Worm (Caenorhabditis elegans) whole organism, mixed stage, embryonic: ENCODE results near the gene Y14H12A.1.

ENCODE experiments used
- M03D4.4 ChIP-seq: sonication (generic microtip); optimal IDR thresholded peaks from 2 replicates; lab custom pipeline; 2017; ENCODE audit warnings: mild to moderate bottlenecking, missing genetic modification characterization, missing compliant biosample characterization
- bed-3 ChIP-seq: fragments of 200-800 bp; sonication (Bioruptor generic); optimal IDR thresholded peaks from 3 replicates; lab custom pipeline; 2018; ENCODE audit warnings: mild to moderate bottlenecking, missing genetic modification characterization, moderate library complexity, missing compliant biosample characterization
- blmp-1 ChIP-seq: fragments of 150-350 bp; optimal IDR thresholded peaks from 2 replicates; lab custom pipeline; 2014; ENCODE audit warnings: missing biosample characterization, missing genetic modification characterization
- ceh-39 ChIP-seq: fragments of 150-350 bp; optimal IDR thresholded peaks from 2 replicates; lab custom pipeline; 2014; ENCODE audit warnings: missing biosample characterization, missing genetic modification characterization
- ceh-43 ChIP-seq: fragments of 200-800 bp; sonication (Bioruptor generic); optimal IDR thresholded peaks from 2 replicates; lab custom pipeline; 2018; ENCODE audit warnings: mild to moderate bottlenecking, missing genetic modification characterization, moderate library complexity, missing compliant biosample characterization
- ceh-83 ChIP-seq: fragments of 200-800 bp; sonication (Bioruptor generic); optimal IDR thresholded peaks from 2 replicates; lab custom pipeline; 2018; ENCODE audit warnings: mild to moderate bottlenecking, missing genetic modification characterization, missing compliant biosample characterization
- ces-1 ChIP-seq: fragments of 150-350 bp; optimal IDR thresholded peaks from 2 replicates; lab custom pipeline; 2014; ENCODE audit warnings: missing biosample characterization, missing genetic modification reagents, missing genetic modification characterization
- drap-1 ChIP-seq: fragments of 200-800 bp; sonication (Bioruptor generic); optimal IDR thresholded peaks from 3 replicates; lab custom pipeline; 2018; ENCODE audit warnings: mild to moderate bottlenecking, missing genetic modification characterization, missing compliant biosample characterization
- elt-1 ChIP-seq: sonication (generic microtip); optimal IDR thresholded peaks from 2 replicates; lab custom pipeline; 2017; ENCODE audit warnings: missing genetic modification characterization, mild to moderate bottlenecking, missing compliant biosample characterization, antibody characterized with exemption, moderate library complexity, borderline replicate concordance; ENCODE audit not compliant: insufficient read depth
- elt-3 ChIP-seq: fragments of 150-350 bp; optimal IDR thresholded peaks from 2 replicates; lab custom pipeline; 2014; ENCODE audit warnings: missing biosample characterization, missing genetic modification characterization
- ham-2 ChIP-seq: fragments of 200-800 bp; sonication (Bioruptor generic); optimal IDR thresholded peaks from 2 replicates; lab custom pipeline; 2018; ENCODE audit warnings: mild to moderate bottlenecking, missing genetic modification characterization, missing compliant biosample characterization
- hlh-1 ChIP-seq: fragments of 150-350 bp; optimal IDR thresholded peaks from 2 replicates; lab custom pipeline; 2014; ENCODE audit warnings: missing biosample characterization, missing genetic modification reagents, missing genetic modification characterization
- lin-32 ChIP-seq: fragments of 200-800 bp; sonication (Bioruptor generic); optimal IDR thresholded peaks from 2 replicates; lab custom pipeline; 2018; ENCODE audit warnings: mild to moderate bottlenecking, missing genetic modification characterization, missing compliant biosample characterization
- lsy-2 ChIP-seq: fragments of 150-350 bp; optimal IDR thresholded peaks from 2 replicates; lab custom pipeline; 2014; ENCODE audit warnings: missing biosample characterization, missing genetic modification characterization
- mab-5 ChIP-seq: fragments of 150-350 bp; optimal IDR thresholded peaks from 2 replicates; lab custom pipeline; 2014; ENCODE audit warnings: missing biosample characterization, missing genetic modification characterization
- mep-1 ChIP-seq: fragments of 150-350 bp; optimal IDR thresholded peaks from 2 replicates; lab custom pipeline; 2017; ENCODE audit warnings: missing biosample characterization, missing genetic modification reagents, missing genetic modification characterization, inconsistent platforms
- mls-2 ChIP-seq: sonication (generic microtip); optimal IDR thresholded peaks from 2 replicates; lab custom pipeline; 2016; ENCODE audit warnings: mild to moderate bottlenecking, missing genetic modification characterization, moderate library complexity, missing compliant biosample characterization
- nhr-237 ChIP-seq: fragments of 150-350 bp; optimal IDR thresholded peaks from 2 replicates; lab custom pipeline; 2014; ENCODE audit warnings: missing biosample characterization, missing genetic modification characterization
- nhr-76 ChIP-seq: sonication (generic microtip); optimal IDR thresholded peaks from 2 replicates; lab custom pipeline; 2017; ENCODE audit warnings: missing biosample characterization, missing genetic modification characterization
- pha-4 ChIP-seq: fragments of 150-350 bp; optimal IDR thresholded peaks from 2 replicates; lab custom pipeline; 2018; ENCODE audit warnings: missing biosample characterization, missing genetic modification reagents, missing genetic modification characterization
- sem-2 ChIP-seq: fragments of 200-800 bp; sonication (Bioruptor generic); optimal IDR thresholded peaks from 2 replicates; lab custom pipeline; 2018; ENCODE audit warnings: mild to moderate bottlenecking, missing genetic modification characterization, missing compliant biosample characterization
- snpc-4 ChIP-seq: fragments of 150-350 bp; optimal IDR thresholded peaks from 2 replicates; lab custom pipeline; 2014; ENCODE audit warnings: missing biosample characterization, missing genetic modification characterization
- sptf-1 ChIP-seq: sonication (generic microtip); optimal IDR thresholded peaks from 2 replicates; lab custom pipeline; 2017; ENCODE audit warnings: mild to moderate bottlenecking, missing genetic modification characterization, moderate library complexity, missing compliant biosample characterization
- tbx-8 ChIP-seq: fragments of 200-800 bp; sonication (Bioruptor generic); optimal IDR thresholded peaks from 2 replicates; lab custom pipeline; 2018; ENCODE audit warnings: mild to moderate bottlenecking, missing genetic modification characterization, moderate library complexity, missing compliant biosample characterization
- unc-120 ChIP-seq: sonication (generic microtip); optimal IDR thresholded peaks from 2 replicates; lab custom pipeline; 2017; ENCODE audit warnings: missing genetic modification characterization, missing compliant biosample characterization; ENCODE audit not compliant: poor library complexity, severe bottlenecking
- unc-62 ChIP-seq: fragments of 150-350 bp; optimal IDR thresholded peaks from 2 replicates; lab custom pipeline; 2014; ENCODE audit warnings: missing biosample characterization, missing genetic modification reagents, missing genetic modification characterization
- zip-8 ChIP-seq: fragments of 150-350 bp; optimal IDR thresholded peaks from 2 replicates; lab custom pipeline; 2014; ENCODE audit warnings: missing biosample characterization, missing genetic modification characterization
- ztf-11 ChIP-seq: fragments of 150-350 bp; optimal IDR thresholded peaks from 2 replicates; lab custom pipeline; 2014; ENCODE audit warnings: missing biosample characterization, missing genetic modification characterization

Y14H12A.1 gene

ce11 chrII:3960276-3960675 is 32.7 kb upstream of the Y14H12A.1 start:
- TF ChIP-seq sem-2 (GFP tag; lab: Kevin White, UChicago) (no peak), ces-1 (GFP tag; lab: Kevin White, UChicago) (peak; percentile 78), ceh-39 (tag; lab: Kevin White, UChicago) (no peak)

DNA sequence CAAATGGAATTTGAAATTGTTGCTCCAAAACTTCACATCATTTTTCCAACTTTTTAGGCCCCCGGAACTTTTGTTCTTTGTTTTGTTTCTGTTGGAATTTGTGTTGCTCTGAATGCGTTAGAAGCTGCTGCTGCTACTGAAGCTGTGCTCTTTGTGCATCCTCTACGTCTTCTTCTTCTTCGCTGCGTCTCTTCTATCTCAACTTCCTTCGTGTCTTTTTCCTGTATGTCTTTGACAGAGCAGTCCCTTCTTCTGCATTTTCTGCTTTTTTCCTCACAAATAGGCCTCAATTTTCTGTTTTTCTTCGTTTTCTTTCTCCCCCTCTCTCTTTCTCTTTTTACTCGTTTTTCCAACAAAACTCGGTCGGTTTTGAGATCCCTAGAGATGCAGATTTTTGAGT is 31.7 kb upstream of the Y14H12A.1 start:
- TF ChIP-seq ztf-11 (tag; lab: Kevin White, UChicago) (no peak), nhr-76 (tag; lab: Kevin White, UChicago) (no peak), mep-1 (tag; lab: Kevin White, UChicago) (no peak), ces-1 (GFP tag; lab: Kevin White, UChicago) (peak; percentile 41)

DNA sequence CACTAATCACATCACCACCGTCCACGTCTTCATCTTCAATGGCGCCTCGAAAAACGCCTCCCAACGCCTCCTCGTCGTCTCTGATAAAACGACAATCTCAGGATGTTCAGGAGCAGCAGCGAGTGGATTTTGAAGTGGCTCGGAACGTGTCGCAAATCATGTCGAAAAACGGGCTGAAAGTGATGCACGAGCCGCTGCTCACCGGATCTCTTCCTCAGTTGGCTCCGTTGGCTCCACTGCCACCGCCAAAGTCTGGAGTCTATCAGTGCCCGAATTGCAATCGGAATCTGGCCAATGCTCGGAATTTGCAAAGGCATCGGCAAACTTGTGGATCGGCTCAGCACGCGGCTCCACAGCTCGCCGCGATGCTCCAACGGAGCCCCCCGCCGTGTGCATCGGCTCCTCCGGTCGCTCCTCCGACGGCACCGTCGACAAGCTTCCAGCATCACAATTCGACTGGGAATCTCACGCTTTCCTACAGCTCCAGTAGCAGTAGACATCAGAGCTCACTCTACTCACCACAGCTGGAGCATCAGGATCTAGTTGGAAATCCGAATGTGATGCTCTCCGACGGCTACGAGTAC is 28.6 kb upstream of the Y14H12A.1 start:
- TF ChIP-seq ces-1 (GFP tag; lab: Kevin White, UChicago): no peak
- TF ChIP-seq unc-120: no peak
- TF ChIP-seq tbx-8 (GFP tag; lab: Kevin White, UChicago): no peak
- TF ChIP-seq sptf-1: no peak
- no peak for TF ChIP-seq blmp-1 (tag; lab: Kevin White, UChicago)
- no peak for TF ChIP-seq ceh-39 (tag; lab: Kevin White, UChicago)
- TF ChIP-seq ham-2: no peak
- TF ChIP-seq pha-4 (tag; lab: Kevin White, UChicago): no peak
- TF ChIP-seq lsy-2 (tag; lab: Kevin White, UChicago): no peak
- TF ChIP-seq unc-62 (GFP tag; lab: Kevin White, UChicago): no peak
- TF ChIP-seq lin-32 (GFP tag; lab: Kevin White, UChicago): no peak
- no peak for TF ChIP-seq bed-3 (GFP tag; lab: Kevin White, UChicago)
- TF ChIP-seq drap-1 (GFP tag; lab: Kevin White, UChicago): no peak
- no peak for TF ChIP-seq hlh-1 (tag; lab: Kevin White, UChicago)
- no peak for TF ChIP-seq nhr-76 (tag; lab: Kevin White, UChicago)
- no peak for TF ChIP-seq nhr-237
- no peak for TF ChIP-seq elt-3 (tag; lab: Kevin White, UChicago)
- no peak for TF ChIP-seq zip-8 (tag; lab: Kevin White, UChicago)
- TF ChIP-seq sem-2 (GFP tag; lab: Kevin White, UChicago): no peak

DNA sequence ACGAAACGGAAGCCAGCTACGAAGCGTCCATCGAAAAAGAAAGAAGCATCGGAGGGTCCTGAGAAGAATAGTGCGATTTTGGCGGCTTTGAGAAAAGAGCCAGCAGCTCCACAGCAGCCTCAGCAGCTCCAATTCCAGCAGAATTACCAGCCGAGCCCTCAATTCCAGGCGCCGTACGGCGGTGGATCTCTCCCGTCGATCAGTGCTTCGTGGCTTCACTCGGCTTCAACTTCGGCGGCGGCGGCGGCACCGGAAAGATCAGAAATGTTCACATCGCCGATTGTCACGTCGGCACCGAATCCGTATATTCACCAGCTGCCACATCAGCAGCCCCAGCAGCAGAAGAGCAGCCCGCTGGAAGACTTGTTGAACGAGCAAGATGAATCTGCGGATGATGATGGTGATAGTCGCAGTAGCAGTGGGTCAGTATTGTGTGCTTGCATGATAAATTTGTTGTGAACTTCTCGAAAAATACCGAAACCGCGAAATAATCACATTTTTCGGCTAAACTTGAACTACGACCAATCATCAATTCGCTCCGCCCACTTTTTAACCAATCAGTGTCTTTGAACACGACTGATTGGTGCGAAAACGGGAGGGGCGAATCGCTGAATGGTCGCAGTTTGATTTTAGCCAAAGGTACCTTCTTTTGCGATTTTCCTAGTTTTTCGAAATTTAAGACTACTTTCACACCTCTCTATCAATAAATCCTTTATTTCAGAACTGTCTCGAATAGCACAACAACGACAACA is 27.2 kb upstream of the Y14H12A.1 start:
- TF ChIP-seq bed-3 (GFP tag; lab: Kevin White, UChicago): no peak
- no peak for TF ChIP-seq mls-2 (tag; lab: Kevin White, UChicago)

- TF ChIP-seq ces-1 (GFP tag; lab: Kevin White, UChicago) (no peak), hlh-1 (tag; lab: Kevin White, UChicago) (no peak), mab-5 (tag; lab: Kevin White, UChicago) (no peak), sptf-1 (no peak), blmp-1 (tag; lab: Kevin White, UChicago) (no peak), pha-4 (tag; lab: Kevin White, UChicago) (no peak), ztf-11 (tag; lab: Kevin White, UChicago) (no peak), nhr-76 (tag; lab: Kevin White, UChicago) (no peak), elt-1 (no peak), ceh-43 (GFP tag; lab: Kevin White, UChicago) (no peak), elt-3 (tag; lab: Kevin White, UChicago) (no peak), ham-2 (no peak), M03D4.4 (no peak), snpc-4 (no peak)
Observed at ce11 chrII:3967061-3967460, 25.9 kb upstream of the Y14H12A.1 start.

DNA sequence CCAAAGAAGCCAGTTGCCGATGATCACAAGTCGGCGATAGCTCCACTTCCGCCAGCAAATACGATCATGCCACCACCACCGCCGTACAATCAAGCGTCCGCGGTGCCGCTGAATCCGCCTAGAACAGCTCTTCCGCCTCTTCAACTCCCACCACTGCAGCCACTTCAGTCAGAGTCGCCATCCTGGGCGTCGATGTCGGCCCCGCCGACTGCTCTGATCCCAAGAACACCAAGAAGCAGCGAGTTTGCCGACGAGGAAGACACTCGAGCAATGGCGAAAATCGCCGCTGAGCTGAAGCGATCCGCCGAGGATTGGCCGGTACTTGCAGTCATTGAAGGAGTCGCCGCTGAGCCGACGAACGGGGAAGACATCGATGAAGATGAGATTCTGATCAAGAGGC is 24.9 kb upstream of the Y14H12A.1 start:
- TF ChIP-seq M03D4.4 (no peak), tbx-8 (GFP tag; lab: Kevin White, UChicago) (no peak), ceh-83 (GFP tag; lab: Kevin White, UChicago) (no peak)
